Worm (Caenorhabditis elegans) whole organism, young adult: ENCODE results near the gene arrd-19.

ENCODE experiments used
- C17E4.6 ChIP-seq: fragments of 200-800 bp; sonication (Bioruptor generic); IDR thresholded peaks from 2 replicates; pipeline ENCODE4 v1.3.6; 2022; ENCODE audit warnings: missing genetic modification reagents, missing genetic modification characterization, missing compliant biosample characterization
- F55B11.4 ChIP-seq: sonication (generic microtip); optimal IDR thresholded peaks from 2 replicates; lab custom pipeline; 2016; ENCODE audit warnings: missing compliant biosample characterization, missing genetic modification characterization, borderline replicate concordance; ENCODE audit not compliant: insufficient read depth
- F57C9.4 ChIP-seq: sonication (generic microtip); optimal IDR thresholded peaks from 2 replicates; lab custom pipeline; 2017; ENCODE audit warnings: mild to moderate bottlenecking, missing genetic modification characterization, missing compliant biosample characterization
- T07F8.4 ChIP-seq: sonication (generic microtip); optimal IDR thresholded peaks from 2 replicates; lab custom pipeline; 2016; ENCODE audit warnings: mild to moderate bottlenecking, missing genetic modification characterization, moderate library complexity, missing compliant biosample characterization
- Y53F4B.3 ChIP-seq: fragments of 200-800 bp; sonication (Bioruptor generic); IDR thresholded peaks from 2 replicates; pipeline ENCODE4 v1.3.6; 2022; ENCODE audit warnings: missing genetic modification reagents, missing genetic modification characterization, missing compliant biosample characterization
- Y53G8AR.9 ChIP-seq: fragments of 200-800 bp; sonication (Bioruptor generic); conservative IDR thresholded peaks from 2 replicates; pipeline ENCODE4 v1.3.6; 2022; ENCODE audit warnings: missing genetic modification reagents, missing genetic modification characterization, missing compliant biosample characterization
- Y79H2A.3 ChIP-seq: fragments of 200-800 bp; sonication (Bioruptor generic); conservative IDR thresholded peaks from 2 replicates; pipeline ENCODE4 v1.3.6; 2022; ENCODE audit warnings: missing genetic modification reagents, missing genetic modification characterization, missing compliant biosample characterization
- akir-1 ChIP-seq: fragments of 200-800 bp; sonication (Bioruptor generic); optimal IDR thresholded peaks from 2 replicates; lab custom pipeline; 2018; ENCODE audit warnings: mild to moderate bottlenecking, missing genetic modification characterization, moderate library complexity, missing compliant biosample characterization
- aptf-3 ChIP-seq: fragments of 200-800 bp; sonication (Bioruptor generic); IDR thresholded peaks from 2 replicates; pipeline ENCODE4 v1.3.6; 2022; ENCODE audit warnings: missing genetic modification characterization, missing compliant biosample characterization
- attf-3 ChIP-seq: fragments of 200-800 bp; sonication (Bioruptor generic); conservative IDR thresholded peaks from 2 replicates; pipeline ENCODE4 v1.3.6; 2022; ENCODE audit warnings: missing genetic modification reagents, missing genetic modification characterization, missing compliant biosample characterization
- attf-6 ChIP-seq: fragments of 200-800 bp; sonication (Bioruptor generic); IDR thresholded peaks from 2 replicates; pipeline ENCODE4 v1.3.6; 2022; ENCODE audit warnings: missing genetic modification reagents, missing genetic modification characterization, missing compliant biosample characterization
- bed-1 ChIP-seq: fragments of 200-800 bp; sonication (Bioruptor generic); IDR thresholded peaks from 2 replicates; pipeline ENCODE4 v1.3.6; 2022; ENCODE audit warnings: missing genetic modification reagents, missing genetic modification characterization, missing compliant biosample characterization
- cebp-2 ChIP-seq: fragments of 200-800 bp; sonication (Bioruptor generic); IDR thresholded peaks from 2 replicates; pipeline ENCODE4 v1.3.6; 2022; ENCODE audit warnings: missing genetic modification characterization, missing compliant biosample characterization
- ceh-40 ChIP-seq: fragments of 200-800 bp; sonication (Bioruptor generic); IDR thresholded peaks from 2 replicates; pipeline ENCODE4 v1.3.6; 2022; ENCODE audit warnings: missing genetic modification characterization, missing compliant biosample characterization
- die-1 ChIP-seq: sonication (generic microtip); optimal IDR thresholded peaks from 2 replicates; lab custom pipeline; 2016; ENCODE audit warnings: missing genotype, mild to moderate bottlenecking, missing genetic modification characterization, missing compliant biosample characterization
- dox-1 ChIP-seq: fragments of 200-800 bp; sonication (Bioruptor generic); IDR thresholded peaks from 2 replicates; pipeline ENCODE4 v1.3.6; 2022; ENCODE audit warnings: missing genetic modification reagents, missing genetic modification characterization, missing compliant biosample characterization
- dpl-1 ChIP-seq: fragments of 150-350 bp; optimal IDR thresholded peaks from 2 replicates; lab custom pipeline; 2014; ENCODE audit warnings: missing biosample characterization, missing genetic modification reagents, missing genetic modification characterization
- efl-1 ChIP-seq: fragments of 150-350 bp; optimal IDR thresholded peaks from 2 replicates; lab custom pipeline; 2014; ENCODE audit warnings: missing biosample characterization, missing genetic modification reagents, missing genetic modification characterization
- egl-18 ChIP-seq: fragments of 200-800 bp; sonication (Bioruptor generic); IDR thresholded peaks from 2 replicates; pipeline ENCODE4 v1.3.6; 2022; ENCODE audit warnings: missing genetic modification reagents, missing genetic modification characterization, missing compliant biosample characterization
- fkh-3 ChIP-seq: sonication (generic microtip); optimal IDR thresholded peaks from 2 replicates; lab custom pipeline; 2016; ENCODE audit warnings: mild to moderate bottlenecking, missing genetic modification characterization, missing compliant biosample characterization
- hlh-26 ChIP-seq: fragments of 200-800 bp; sonication (Bioruptor generic); conservative IDR thresholded peaks from 2 replicates; pipeline ENCODE4 v1.3.6; 2022; ENCODE audit warnings: missing genetic modification reagents, missing genetic modification characterization, missing compliant biosample characterization
- hsf-1 ChIP-seq: fragments of 200-800 bp; sonication (Bioruptor generic); IDR thresholded peaks from 2 replicates; pipeline ENCODE4 v1.3.6; 2022; ENCODE audit warnings: missing genetic modification reagents, missing genetic modification characterization, missing compliant biosample characterization
- let-607 ChIP-seq, 2 experiments: fragments of 200-800 bp in 1 of 2; sonication (Bioruptor generic) in 1 of 2; sonication (generic microtip) in 1 of 2; optimal IDR thresholded peaks; 2 replicates each; lab custom pipeline; 2016 to 2018; ENCODE audit warnings: mild to moderate bottlenecking in 2 of 2, missing compliant biosample characterization in 2 of 2, missing genetic modification characterization in 2 of 2, moderate library complexity in 2 of 2, missing genotype in 1 of 2
- lin-54 ChIP-seq: fragments of 200-800 bp; sonication (Bioruptor generic); optimal IDR thresholded peaks from 2 replicates; lab custom pipeline; 2018; ENCODE audit warnings: mild to moderate bottlenecking, missing genetic modification characterization, missing compliant biosample characterization
- lir-1 ChIP-seq: fragments of 200-800 bp; sonication (Bioruptor generic); conservative IDR thresholded peaks from 2 replicates; pipeline ENCODE4 v1.3.6; 2022; ENCODE audit warnings: missing genetic modification reagents, missing genetic modification characterization, missing compliant biosample characterization
- lsy-27 ChIP-seq: sonication (generic microtip); optimal IDR thresholded peaks from 2 replicates; lab custom pipeline; 2017; ENCODE audit warnings: missing genetic modification characterization, mild to moderate bottlenecking, missing compliant biosample characterization, antibody characterized with exemption, missing genotype, borderline replicate concordance; ENCODE audit not compliant: insufficient read depth
- madf-3 ChIP-seq: fragments of 200-800 bp; sonication (Bioruptor generic); IDR thresholded peaks from 2 replicates; pipeline ENCODE4 v1.3.6; 2022; ENCODE audit warnings: missing genetic modification reagents, missing genetic modification characterization, missing compliant biosample characterization
- mcd-1 ChIP-seq: fragments of 200-800 bp; sonication (Bioruptor generic); IDR thresholded peaks from 2 replicates; pipeline ENCODE4 v1.3.6; 2022; ENCODE audit warnings: missing genetic modification reagents, missing genetic modification characterization, missing compliant biosample characterization
- nfya-1 ChIP-seq: sonication (generic microtip); optimal IDR thresholded peaks from 2 replicates; lab custom pipeline; 2017; ENCODE audit warnings: antibody characterized with exemption, missing compliant biosample characterization, missing genetic modification characterization, borderline replicate concordance; ENCODE audit not compliant: insufficient read depth
- nfya-2 ChIP-seq: fragments of 200-800 bp; sonication (Bioruptor generic); IDR thresholded peaks from 2 replicates; pipeline ENCODE4 v1.3.6; 2022; ENCODE audit warnings: missing genetic modification reagents, missing genetic modification characterization, missing compliant biosample characterization
- nfyb-1 ChIP-seq: fragments of 200-800 bp; sonication (Bioruptor generic); IDR thresholded peaks from 2 replicates; pipeline ENCODE4 v1.3.6; 2022; ENCODE audit warnings: missing genetic modification reagents, missing genetic modification characterization, missing compliant biosample characterization
- snpc-1.1 ChIP-seq: sonication (generic microtip); optimal IDR thresholded peaks from 2 replicates; lab custom pipeline; 2017; ENCODE audit warnings: missing genetic modification characterization, mild to moderate bottlenecking, missing compliant biosample characterization, antibody characterized with exemption, moderate library complexity, missing genotype, missing genetic modification reagents; ENCODE audit not compliant: insufficient read depth
- snpc-4 ChIP-seq, 5 experiments: fragments of 150-350 bp in 1 of 5; sonication (generic microtip) in 4 of 5; optimal IDR thresholded peaks; 2 replicates each; lab custom pipeline; 2014 to 2018; ENCODE audit warnings: missing genetic modification characterization in 5 of 5, missing biosample characterization in 3 of 5, antibody characterized with exemption in 2 of 5, mild to moderate bottlenecking in 2 of 5, missing compliant biosample characterization in 2 of 5, missing genotype in 2 of 5, moderate library complexity in 2 of 5, missing genetic modification reagents in 1 of 5
- ztf-18 ChIP-seq: sonication (generic microtip); optimal IDR thresholded peaks from 2 replicates; lab custom pipeline; 2016; ENCODE audit warnings: missing genotype, mild to moderate bottlenecking, missing genetic modification characterization, missing compliant biosample characterization
- ztf-26 ChIP-seq: sonication (generic microtip); optimal IDR thresholded peaks from 2 replicates; lab custom pipeline; 2017; ENCODE audit warnings: missing genetic modification characterization, missing compliant biosample characterization
- ztf-3 ChIP-seq: fragments of 200-800 bp; sonication (Bioruptor generic); optimal IDR thresholded peaks from 2 replicates; lab custom pipeline; 2018; ENCODE audit warnings: mild to moderate bottlenecking, missing genetic modification characterization, missing compliant biosample characterization
- ztf-6 ChIP-seq: fragments of 200-800 bp; sonication (Bioruptor generic); IDR thresholded peaks from 2 replicates; pipeline ENCODE4 v1.3.6; 2022; ENCODE audit warnings: missing genetic modification reagents, missing genetic modification characterization, missing compliant biosample characterization

Gene arrd-19

ce11 chrV:3341906-3342305 is 26.6 kb upstream of the arrd-19 start, which contains the start of gene C17B7.10:
Gene C17B7.10 (minus strand): TSS chrV:3342006.
- TF ChIP-seq hsf-1 (GFP tag; lab: Robert Waterston, UW) (no peak), C17E4.6 (0 out of 2 replicates have a peak, but pooled peaks have one; percentile 30), dox-1 (no peak), mcd-1 (GFP tag; lab: Robert Waterston, UW) (no peak), T07F8.4 (no peak), efl-1 (GFP tag; lab: Kevin White, UChicago) (no peak)

ce11 chrV:3339009-3339408 is 23.7 kb upstream of the arrd-19 start, which contains the start of gene C17B7.4:
Gene C17B7.4 (plus strand): TSS chrV:3339309.
- TF ChIP-seq snpc-4 (GFP tag; optimal IDR thresholded peaks at IDR 0.05; lab: Kevin White, UChicago) = no peak
- TF ChIP-seq snpc-4 (tag; optimal IDR thresholded peaks at IDR 0.05; lab: Kevin White, UChicago) = no peak
- TF ChIP-seq ztf-6 (GFP tag; lab: Robert Waterston, UW) = no peak
- no peak for TF ChIP-seq lsy-27 (tag; lab: Kevin White, UChicago)
- no peak for TF ChIP-seq snpc-1.1 (tag; lab: Kevin White, UChicago)
- no peak for TF ChIP-seq F55B11.4 (tag; lab: Kevin White, UChicago)
- no peak for TF ChIP-seq nfya-2 (GFP tag; lab: Robert Waterston, UW)
- TF ChIP-seq nfyb-1 = no peak
- no peak for TF ChIP-seq akir-1 (GFP tag; lab: Kevin White, UChicago)
- TF ChIP-seq bed-1 (GFP tag; lab: Robert Waterston, UW) = no peak
- TF ChIP-seq let-607 (tag; optimal IDR thresholded peaks at IDR 0.05; lab: Kevin White, UChicago) = no peak
- no peak for TF ChIP-seq Y53G8AR.9
- no peak for TF ChIP-seq ztf-18 (tag; lab: Kevin White, UChicago)
- no peak for TF ChIP-seq F57C9.4 (tag; lab: Kevin White, UChicago)
- no peak for TF ChIP-seq Y79H2A.3 (GFP tag; lab: Robert Waterston, UW)

- TF ChIP-seq Y53F4B.3 (no peak), lin-54 (GFP tag; lab: Kevin White, UChicago) (no peak), ztf-3 (GFP tag; lab: Kevin White, UChicago) (no peak), ceh-40 (GFP tag; lab: Robert Waterston, UW) (no peak)
Observed at ce11 chrV:3333334-3333733, 18.0 kb upstream of the arrd-19 start, which contains the start of gene C17B7.5. Gene C17B7.5 (plus strand): TSS chrV:3333634.

ce11 chrV:3332023-3332422 is 16.7 kb upstream of the arrd-19 start, which contains the start of gene C17B7.9:
Gene C17B7.9 (minus strand): TSS chrV:3332123.
- no peak for TF ChIP-seq Y53F4B.3
- TF ChIP-seq die-1 = no peak
- no peak for TF ChIP-seq dpl-1 (GFP tag; lab: Kevin White, UChicago)
- no peak for TF ChIP-seq aptf-3
- TF ChIP-seq fkh-3 (tag; lab: Kevin White, UChicago) = no peak
- TF ChIP-seq attf-6 (GFP tag; lab: Robert Waterston, UW) = no peak
- TF ChIP-seq hlh-26 = no peak
- TF ChIP-seq lir-1 (GFP tag; lab: Robert Waterston, UW) = no peak
- no peak for TF ChIP-seq madf-3 (GFP tag; lab: Robert Waterston, UW)
- no peak for TF ChIP-seq attf-3
- no peak for TF ChIP-seq dox-1
- TF ChIP-seq cebp-2 = no peak
- TF ChIP-seq nfya-1 = no peak
- TF ChIP-seq egl-18 (GFP tag; lab: Robert Waterston, UW) = no peak
- no peak for TF ChIP-seq hsf-1 (GFP tag; lab: Robert Waterston, UW)
- no peak for TF ChIP-seq ztf-26 (tag; lab: Kevin White, UChicago)
